Fruit fly (Drosophila melanogaster) whole organism, embryonic: ENCODE data around the gene CG32647.

ENCODE experiments used
- CG12104 ChIP-seq: fragments of 200-800 bp; sonication (Bioruptor generic); optimal IDR thresholded peaks from 3 replicates; lab custom pipeline; 2016; ENCODE audit warnings: missing biosample characterization, missing genetic modification characterization
- CTCF ChIP-seq: fragments of 200-800 bp; sonication (Bioruptor generic); optimal IDR thresholded peaks from 2 replicates; lab custom pipeline; 2017; ENCODE audit warnings: missing biosample characterization, mild to moderate bottlenecking, missing genetic modification characterization, moderate library complexity
- E2f2 ChIP-seq: fragments of 200-800 bp; sonication (Bioruptor generic); IDR thresholded peaks from 2 replicates; pipeline ENCODE4 v1.3.6; 2022; ENCODE audit warnings: missing biosample characterization, missing genetic modification characterization
- Rfx ChIP-seq: fragments of 200-800 bp; sonication (Bioruptor generic); IDR thresholded peaks from 2 replicates; pipeline ENCODE4 v1.3.6; 2022; ENCODE audit warnings: missing biosample characterization, missing genetic modification characterization
- Usf ChIP-seq: fragments of 200-800 bp; sonication (Bioruptor generic); optimal IDR thresholded peaks from 2 replicates; lab custom pipeline; 2017; ENCODE audit warnings: missing genotype, missing biosample characterization, missing genetic modification characterization
- bbx ChIP-seq: fragments of 200-800 bp; sonication (Bioruptor generic); IDR thresholded peaks from 2 replicates; pipeline ENCODE4 v1.3.6; 2022; ENCODE audit warnings: missing biosample characterization, missing genetic modification characterization; ENCODE audit not compliant: partially characterized antibody
- bcd ChIP-seq: fragments of 200-800 bp; sonication (Bioruptor generic); optimal IDR thresholded peaks from 2 replicates; lab custom pipeline; 2017; ENCODE audit warnings: missing biosample characterization, mild to moderate bottlenecking, missing genetic modification characterization
- crc ChIP-seq: fragments of 200-800 bp; sonication (Bioruptor generic); optimal IDR thresholded peaks from 2 replicates; lab custom pipeline; 2016; ENCODE audit warnings: missing biosample characterization, missing genetic modification characterization
- fd3F ChIP-seq: fragments of 200-800 bp; sonication (Bioruptor generic); optimal IDR thresholded peaks from 2 replicates; lab custom pipeline; 2018; ENCODE audit warnings: missing biosample characterization, mild to moderate bottlenecking, missing genetic modification characterization, moderate library complexity
- fru ChIP-seq: fragments of >200 bp; optimal IDR thresholded peaks from 2 replicates; lab custom pipeline; 2017
- grau ChIP-seq: fragments of 200-800 bp; optimal IDR thresholded peaks from 3 replicates; lab custom pipeline; 2019; ENCODE audit warnings: missing biosample characterization, mild to moderate bottlenecking, missing genetic modification characterization, moderate library complexity
- hkb ChIP-seq, 2 experiments: fragments of 200-800 bp in 1 of 2; fragments of >200 bp in 1 of 2; sonication (Bioruptor generic) in 1 of 2; IDR thresholded peaks in 1 of 2; optimal IDR thresholded peaks in 1 of 2; 2 replicates each; pipeline versions ENCODE4 v1.3.6 to Lab custom; 2017 to 2022; ENCODE audit warnings: missing biosample characterization in 1 of 2, missing genetic modification characterization in 1 of 2

DNA sequence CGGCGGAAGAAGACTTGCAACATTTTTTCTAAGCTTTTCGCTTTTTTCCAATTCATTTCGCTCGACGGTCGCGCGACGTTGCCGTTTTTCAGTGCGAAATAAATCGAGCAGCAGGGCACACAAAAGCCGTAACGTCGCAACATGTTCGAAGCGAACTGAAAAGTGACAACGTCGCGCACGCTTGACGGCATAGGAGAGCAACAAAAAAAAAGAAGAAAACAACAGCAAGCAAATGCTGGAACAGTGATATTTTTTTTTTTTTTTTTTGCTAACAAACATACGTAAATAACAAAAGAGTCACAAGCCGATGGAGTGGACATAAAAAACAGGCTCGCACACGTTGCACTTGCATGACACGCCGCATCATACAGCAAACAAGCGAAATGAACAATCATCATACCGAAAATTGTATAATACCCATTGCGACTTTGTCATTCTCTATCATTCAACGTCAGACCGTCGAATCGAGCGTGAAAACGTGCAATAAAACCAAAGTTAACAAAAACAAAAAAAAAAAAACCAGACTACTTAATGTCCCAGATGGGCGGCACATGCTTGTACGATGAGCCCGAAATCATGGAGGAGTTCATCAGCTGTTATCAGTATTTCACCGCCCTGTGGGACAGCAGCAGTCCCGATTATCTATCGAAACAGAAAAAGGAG is 40.6 kb downstream of the CG32647 start, which contains the start of gene CG4004:
- no peak for TF ChIP-seq bbx
- TF ChIP-seq fru: no peak
- no peak for TF ChIP-seq grau
- no peak for TF ChIP-seq Usf (GFP tag; lab: Kevin White, UChicago)
- no peak for TF ChIP-seq CG12104 (GFP tag; lab: Kevin White, UChicago)
- TF ChIP-seq hkb (optimal IDR thresholded peaks at IDR 0.05; lab: Kevin White, UChicago): no peak
- no peak for TF ChIP-seq hkb (GFP tag; IDR thresholded peaks at IDR 0.05; lab: Robert Waterston, UW)
- no peak for TF ChIP-seq crc
- TF ChIP-seq E2f2 (GFP tag; lab: Robert Waterston, UW): no peak
- no peak for TF ChIP-seq bcd (GFP tag; lab: Kevin White, UChicago)
- TF ChIP-seq CTCF (GFP tag; lab: Kevin White, UChicago): no peak
- TF ChIP-seq fd3F (GFP tag; lab: Kevin White, UChicago): no peak
- 0 out of 2 replicates have a peak, but pooled peaks have one; percentile 7 for TF ChIP-seq Rfx
